Worm (Caenorhabditis elegans) whole organism, late embryonic: Measurements from ENCODE around the gene ins-21.

Source experiments
- C08G9.2 ChIP-seq: sonication (generic microtip); optimal IDR thresholded peaks from 2 replicates; lab custom pipeline; 2016; ENCODE audit warnings: mild to moderate bottlenecking, missing genetic modification characterization, moderate library complexity, missing compliant biosample characterization
- C38D4.7 ChIP-seq: fragments of 200-800 bp; sonication (Bioruptor generic); optimal IDR thresholded peaks from 2 replicates; lab custom pipeline; 2018; ENCODE audit warnings: mild to moderate bottlenecking, missing genetic modification characterization, moderate library complexity, missing compliant biosample characterization
- T23F11.4 ChIP-seq: fragments of 200-800 bp; sonication (Bioruptor generic); optimal IDR thresholded peaks from 2 replicates; lab custom pipeline; 2018; ENCODE audit warnings: mild to moderate bottlenecking, missing genetic modification characterization, missing compliant biosample characterization
- Y22D7AL.16 ChIP-seq: sonication (generic microtip); optimal IDR thresholded peaks from 2 replicates; lab custom pipeline; 2016; ENCODE audit warnings: missing genetic modification characterization, missing compliant biosample characterization
- ahr-1 ChIP-seq: sonication (generic microtip); optimal IDR thresholded peaks from 2 replicates; lab custom pipeline; 2016; ENCODE audit warnings: missing genetic modification characterization, missing compliant biosample characterization
- ama-1 ChIP-seq: fragments of 150-350 bp; optimal IDR thresholded peaks from 2 replicates; lab custom pipeline; 2014
- ceh-14 ChIP-seq: sonication (generic microtip); optimal IDR thresholded peaks from 2 replicates; lab custom pipeline; 2016; ENCODE audit warnings: missing genotype, missing genetic modification characterization, missing compliant biosample characterization
- ceh-18 ChIP-seq: sonication (generic microtip); optimal IDR thresholded peaks from 2 replicates; lab custom pipeline; 2016; ENCODE audit warnings: missing genetic modification characterization, missing compliant biosample characterization
- ceh-19 ChIP-seq: fragments of 200-800 bp; sonication (Bioruptor generic); optimal IDR thresholded peaks from 2 replicates; lab custom pipeline; 2018; ENCODE audit warnings: mild to moderate bottlenecking, missing genetic modification characterization, missing compliant biosample characterization
- ceh-2 ChIP-seq: sonication (generic microtip); optimal IDR thresholded peaks from 2 replicates; lab custom pipeline; 2016; ENCODE audit warnings: missing genotype, missing genetic modification characterization, missing compliant biosample characterization
- ceh-24 ChIP-seq: sonication (generic microtip); optimal IDR thresholded peaks from 2 replicates; lab custom pipeline; 2016; ENCODE audit warnings: mild to moderate bottlenecking, missing genetic modification characterization, missing compliant biosample characterization
- ceh-30 ChIP-seq: fragments of 150-350 bp; optimal IDR thresholded peaks from 2 replicates; lab custom pipeline; 2014; ENCODE audit warnings: missing biosample characterization, missing genetic modification characterization
- ceh-31 ChIP-seq: sonication (generic microtip); optimal IDR thresholded peaks from 2 replicates; lab custom pipeline; 2016; ENCODE audit warnings: missing genetic modification characterization, missing compliant biosample characterization
- ceh-9 ChIP-seq: sonication (generic microtip); optimal IDR thresholded peaks from 2 replicates; lab custom pipeline; 2016; ENCODE audit warnings: mild to moderate bottlenecking, missing genetic modification characterization, inconsistent platforms, missing compliant biosample characterization
- che-1 ChIP-seq: sonication (generic microtip); optimal IDR thresholded peaks from 2 replicates; lab custom pipeline; 2016; ENCODE audit warnings: mild to moderate bottlenecking, missing genetic modification characterization, missing compliant biosample characterization
- dve-1 ChIP-seq: sonication (generic microtip); optimal IDR thresholded peaks from 2 replicates; lab custom pipeline; 2017; ENCODE audit warnings: antibody characterized with exemption, mild to moderate bottlenecking, missing genetic modification characterization, missing compliant biosample characterization
- elt-4 ChIP-seq: sonication (generic microtip); optimal IDR thresholded peaks from 2 replicates; lab custom pipeline; 2016; ENCODE audit warnings: missing genetic modification characterization, missing compliant biosample characterization
- ets-4 ChIP-seq: sonication (generic microtip); optimal IDR thresholded peaks from 2 replicates; lab custom pipeline; 2016; ENCODE audit warnings: missing genetic modification characterization, missing compliant biosample characterization
- eyg-1 ChIP-seq: sonication (generic microtip); optimal IDR thresholded peaks from 2 replicates; lab custom pipeline; 2016; ENCODE audit warnings: missing genotype, missing genetic modification characterization, missing compliant biosample characterization
- fax-1 ChIP-seq: sonication (generic microtip); optimal IDR thresholded peaks from 2 replicates; lab custom pipeline; 2016; ENCODE audit warnings: missing genotype, missing genetic modification characterization, missing compliant biosample characterization
- fkh-6 ChIP-seq: sonication (generic microtip); optimal IDR thresholded peaks from 2 replicates; lab custom pipeline; 2016; ENCODE audit warnings: missing genetic modification characterization, missing compliant biosample characterization
- gmeb-2 ChIP-seq: sonication (generic microtip); optimal IDR thresholded peaks from 2 replicates; lab custom pipeline; 2016; ENCODE audit warnings: missing genetic modification characterization, inconsistent platforms, missing compliant biosample characterization
- hlh-8 ChIP-seq: sonication (generic microtip); optimal IDR thresholded peaks from 2 replicates; lab custom pipeline; 2016; ENCODE audit warnings: missing genotype, missing genetic modification characterization, missing compliant biosample characterization
- lim-6 ChIP-seq: sonication (generic microtip); optimal IDR thresholded peaks from 2 replicates; lab custom pipeline; 2016; ENCODE audit warnings: missing genetic modification characterization, missing compliant biosample characterization
- lin-11 ChIP-seq: fragments of 200-800 bp; sonication (Bioruptor generic); optimal IDR thresholded peaks from 2 replicates; lab custom pipeline; 2018; ENCODE audit warnings: mild to moderate bottlenecking, missing genetic modification characterization, missing compliant biosample characterization
- madf-2 ChIP-seq: sonication (generic microtip); optimal IDR thresholded peaks from 2 replicates; lab custom pipeline; 2017; ENCODE audit warnings: missing genetic modification characterization, missing compliant biosample characterization
- mec-3 ChIP-seq: sonication (generic microtip); optimal IDR thresholded peaks from 2 replicates; lab custom pipeline; 2016; ENCODE audit warnings: borderline replicate concordance, missing genetic modification characterization, missing compliant biosample characterization
- nfya-1 ChIP-seq: sonication (generic microtip); optimal IDR thresholded peaks from 2 replicates; lab custom pipeline; 2017; ENCODE audit warnings: missing genetic modification characterization, mild to moderate bottlenecking, missing compliant biosample characterization, antibody characterized with exemption, moderate library complexity
- nhr-232 ChIP-seq: sonication (generic microtip); optimal IDR thresholded peaks from 2 replicates; lab custom pipeline; 2016; ENCODE audit warnings: missing genetic modification characterization, missing compliant biosample characterization
- odd-2 ChIP-seq: sonication (generic microtip); optimal IDR thresholded peaks from 2 replicates; lab custom pipeline; 2017; ENCODE audit warnings: antibody characterized with exemption, mild to moderate bottlenecking, missing genetic modification characterization, missing compliant biosample characterization
- pag-3 ChIP-seq: sonication (generic microtip); optimal IDR thresholded peaks from 2 replicates; lab custom pipeline; 2016; ENCODE audit warnings: missing compliant biosample characterization, missing genetic modification characterization, borderline replicate concordance
- pat-9 ChIP-seq: fragments of 200-800 bp; sonication (Bioruptor generic); optimal IDR thresholded peaks from 2 replicates; lab custom pipeline; 2018; ENCODE audit warnings: mild to moderate bottlenecking, missing genetic modification characterization, moderate library complexity, missing compliant biosample characterization
- pax-1 ChIP-seq: fragments of 150-350 bp; optimal IDR thresholded peaks from 2 replicates; lab custom pipeline; 2014; ENCODE audit warnings: missing biosample characterization, missing genetic modification characterization
- sox-2 ChIP-seq: fragments of 200-800 bp; sonication (Bioruptor generic); IDR thresholded peaks from 2 replicates; pipeline ENCODE4 v1.3.6; 2022; ENCODE audit warnings: missing genetic modification reagents, missing genetic modification characterization, missing compliant biosample characterization
- sox-4 ChIP-seq: sonication (generic microtip); optimal IDR thresholded peaks from 2 replicates; lab custom pipeline; 2017; ENCODE audit warnings: mild to moderate bottlenecking, missing genetic modification characterization, inconsistent platforms, missing compliant biosample characterization
- syd-9 ChIP-seq: sonication (generic microtip); optimal IDR thresholded peaks from 2 replicates; lab custom pipeline; 2016; ENCODE audit warnings: mild to moderate bottlenecking, missing genetic modification characterization, moderate library complexity, missing compliant biosample characterization
- unc-3 ChIP-seq, 2 experiments: fragments of 200-800 bp in 1 of 2; sonication (Bioruptor generic) in 1 of 2; sonication (generic microtip) in 1 of 2; conservative IDR thresholded peaks in 1 of 2; optimal IDR thresholded peaks in 1 of 2; 2 replicates each; pipeline versions ENCODE4 v1.3.6 to Lab custom; 2016 to 2022; ENCODE audit warnings: missing compliant biosample characterization in 2 of 2, missing genetic modification characterization in 2 of 2, missing genetic modification reagents in 1 of 2
- unc-42 ChIP-seq: sonication (generic microtip); optimal IDR thresholded peaks from 2 replicates; lab custom pipeline; 2016; ENCODE audit warnings: missing genotype, missing genetic modification characterization, missing compliant biosample characterization
- unc-55 ChIP-seq: sonication (generic microtip); optimal IDR thresholded peaks from 2 replicates; lab custom pipeline; 2017; ENCODE audit warnings: missing biosample characterization, missing genetic modification reagents, missing genetic modification characterization
- zip-5 ChIP-seq: sonication (generic microtip); optimal IDR thresholded peaks from 2 replicates; lab custom pipeline; 2016; ENCODE audit warnings: missing genetic modification characterization, missing compliant biosample characterization
- ztf-16 ChIP-seq: sonication (generic microtip); optimal IDR thresholded peaks from 2 replicates; lab custom pipeline; 2017; ENCODE audit warnings: missing genetic modification characterization, missing compliant biosample characterization

Gene ins-21

ce11 chrIII:10025989-10026388 lies 2.4 kb downstream of the ins-21 start, which contains the start of gene ins-22:
TSS of gene ins-22 (plus strand) at chrIII:10026289.
- TF ChIP-seq pax-1 (tag; lab: Kevin White, UChicago): no peak
- no peak for TF ChIP-seq T23F11.4 (GFP tag; lab: Kevin White, UChicago)
- no peak for TF ChIP-seq nhr-232 (tag; lab: Kevin White, UChicago)
- no peak for TF ChIP-seq madf-2 (tag; lab: Kevin White, UChicago)
- no peak for TF ChIP-seq fkh-6 (tag; lab: Kevin White, UChicago)
- no peak for TF ChIP-seq ceh-2
- TF ChIP-seq pag-3 (tag; lab: Kevin White, UChicago): no peak
- TF ChIP-seq zip-5 (tag; lab: Kevin White, UChicago): no peak

DNA sequence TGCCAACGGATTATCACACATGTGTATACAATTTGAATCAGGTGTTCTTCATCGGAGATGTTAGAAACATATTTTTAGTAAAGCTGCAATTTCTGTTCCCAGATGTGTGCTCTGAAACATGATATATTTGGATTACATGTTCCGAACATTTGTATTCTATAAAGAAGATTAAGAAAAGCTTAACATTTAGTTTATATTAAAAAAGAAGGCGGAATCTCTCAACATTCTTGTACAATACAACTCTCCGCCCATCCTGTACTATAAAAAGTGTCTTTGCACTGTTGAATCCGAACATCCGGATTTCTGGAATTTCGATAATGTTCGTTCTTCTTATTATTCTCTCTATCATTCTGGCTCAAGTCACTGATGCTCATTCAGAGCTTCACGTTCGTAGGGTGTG lies 4.4 kb downstream of the ins-21 start, which contains the start of gene ins-23:
TSS of gene ins-23 (plus strand) at position 301 of the 400 bp plus-strand sequence.
- no peak for TF ChIP-seq elt-4
- no peak for TF ChIP-seq unc-42
- TF ChIP-seq ceh-19: no peak
- TF ChIP-seq hlh-8 (tag; lab: Kevin White, UChicago): no peak
- no peak for TF ChIP-seq lin-11 (tag; lab: Kevin White, UChicago)
- TF ChIP-seq ceh-31 (tag; lab: Kevin White, UChicago): no peak
- no peak for TF ChIP-seq ceh-9 (tag; lab: Kevin White, UChicago)
- no peak for TF ChIP-seq eyg-1 (tag; lab: Kevin White, UChicago)
- TF ChIP-seq syd-9 (tag; lab: Kevin White, UChicago): no peak
- TF ChIP-seq pag-3 (tag; lab: Kevin White, UChicago): no peak
- no peak for TF ChIP-seq ahr-1 (tag; lab: Kevin White, UChicago)
- TF ChIP-seq unc-3 (GFP tag; conservative IDR thresholded peaks at IDR 0.05; lab: Robert Waterston, UW): no peak
- no peak for TF ChIP-seq unc-3 (tag; optimal IDR thresholded peaks at IDR 0.05; lab: Kevin White, UChicago)
- no peak for TF ChIP-seq dve-1 (tag; lab: Kevin White, UChicago)
- TF ChIP-seq nfya-1 (tag; lab: Kevin White, UChicago): no peak
- TF ChIP-seq fax-1 (tag; lab: Kevin White, UChicago): no peak

- TF ChIP-seq Y22D7AL.16 (tag; lab: Kevin White, UChicago): no peak
- no peak for TF ChIP-seq pat-9
- no peak for TF ChIP-seq ceh-14 (tag; lab: Kevin White, UChicago)
- no peak for TF ChIP-seq syd-9 (tag; lab: Kevin White, UChicago)
- TF ChIP-seq ets-4 (tag; lab: Kevin White, UChicago): no peak
- no peak for TF ChIP-seq C08G9.2 (tag; lab: Kevin White, UChicago)
- TF ChIP-seq ceh-30: no peak
- no peak for TF ChIP-seq pag-3 (tag; lab: Kevin White, UChicago)
- TF ChIP-seq lim-6: no peak
- TF ChIP-seq mec-3 (tag; lab: Kevin White, UChicago): no peak
- no peak for TF ChIP-seq odd-2 (tag; lab: Kevin White, UChicago)
- TF ChIP-seq gmeb-2 (tag; lab: Kevin White, UChicago): no peak
- no peak for TF ChIP-seq fkh-6 (tag; lab: Kevin White, UChicago)
- no peak for TF ChIP-seq ama-1 (lab: Kevin White, UChicago)
- TF ChIP-seq che-1 (tag; lab: Kevin White, UChicago): no peak
Observed at ce11 chrIII:10030549-10030948, 7.0 kb downstream of the ins-21 start, which contains the start of gene M04D8.4. TSS of gene M04D8.4 (minus strand) at chrIII:10030649.

DNA sequence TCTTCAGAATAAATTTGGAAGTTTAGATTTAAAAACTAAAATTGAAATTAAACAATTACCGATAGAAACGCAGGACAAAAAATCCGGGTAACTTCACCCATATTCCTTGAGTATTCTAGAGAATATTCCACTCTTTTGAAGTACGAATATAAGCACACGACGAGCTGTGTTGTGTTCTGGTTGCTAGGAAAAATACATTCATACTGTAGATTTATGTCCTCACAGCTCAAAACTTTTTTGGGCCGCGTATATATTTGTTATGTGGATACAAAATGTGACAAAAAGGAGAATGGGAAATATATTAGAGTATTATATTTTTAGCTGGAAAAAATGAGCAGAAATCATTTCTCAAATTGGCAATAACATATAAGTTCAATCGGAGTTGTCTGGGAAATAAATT lies 9.7 kb downstream of the ins-21 start, which contains the start of gene M04D8.5:
TSS of gene M04D8.5 (minus strand) at position 101 of the 400 bp plus-strand sequence.
- no peak for TF ChIP-seq ztf-16
- no peak for TF ChIP-seq mec-3 (tag; lab: Kevin White, UChicago)
- TF ChIP-seq ceh-30: no peak
- TF ChIP-seq sox-4 (tag; lab: Kevin White, UChicago): no peak
- no peak for TF ChIP-seq C38D4.7 (GFP tag; lab: Kevin White, UChicago)
- no peak for TF ChIP-seq ceh-24 (tag; lab: Kevin White, UChicago)
- TF ChIP-seq nfya-1 (tag; lab: Kevin White, UChicago): no peak
- no peak for TF ChIP-seq unc-55 (GFP tag; lab: Kevin White, UChicago)
- TF ChIP-seq pax-1 (tag; lab: Kevin White, UChicago): no peak
- no peak for TF ChIP-seq ceh-9 (tag; lab: Kevin White, UChicago)
- no peak for TF ChIP-seq ceh-18
- no peak for TF ChIP-seq ets-4 (tag; lab: Kevin White, UChicago)
- no peak for TF ChIP-seq sox-2
- TF ChIP-seq pat-9: no peak
